Worm (Caenorhabditis elegans) whole organism, early embryonic: ENCODE data around the gene C38C3.4.

Experiments
- F13C5.2 ChIP-seq: sonication (generic microtip); optimal IDR thresholded peaks from 2 replicates; lab custom pipeline; 2017; ENCODE audit warnings: mild to moderate bottlenecking, missing genetic modification characterization, inconsistent platforms, missing compliant biosample characterization
- aly-1 ChIP-seq: sonication (generic microtip); optimal IDR thresholded peaks from 2 replicates; lab custom pipeline; 2016; ENCODE audit warnings: missing genetic modification characterization, missing compliant biosample characterization
- ama-1 ChIP-seq: fragments of 150-350 bp; optimal IDR thresholded peaks from 2 replicates; lab custom pipeline; 2014
- ceh-36 ChIP-seq: sonication (generic microtip); optimal IDR thresholded peaks from 2 replicates; lab custom pipeline; 2016; ENCODE audit warnings: missing genetic modification characterization, inconsistent platforms, missing compliant biosample characterization
- ets-7 ChIP-seq: sonication (generic microtip); optimal IDR thresholded peaks from 2 replicates; lab custom pipeline; 2016; ENCODE audit warnings: missing genotype, missing genetic modification characterization, missing compliant biosample characterization
- hmbx-1 ChIP-seq: sonication (generic microtip); optimal IDR thresholded peaks from 2 replicates; lab custom pipeline; 2016; ENCODE audit warnings: mild to moderate bottlenecking, missing genetic modification characterization, missing compliant biosample characterization
- pes-1 ChIP-seq: fragments of 200-800 bp; sonication (Bioruptor generic); IDR thresholded peaks from 2 replicates; pipeline ENCODE4 v1.3.6; 2022; ENCODE audit warnings: missing genetic modification reagents, missing genetic modification characterization, missing compliant biosample characterization

ce11 chrV:1435106-1435505 lies 46.7 kb upstream of the C38C3.4 start:
- TF ChIP-seq ceh-36 (tag; lab: Kevin White, UChicago): no peak
- no peak for TF ChIP-seq aly-1
- no peak for TF ChIP-seq F13C5.2 (tag; lab: Kevin White, UChicago)
- no peak for TF ChIP-seq ets-7 (tag; lab: Kevin White, UChicago)
- TF ChIP-seq pes-1 (GFP tag; lab: Robert Waterston, UW): no peak
- TF ChIP-seq hmbx-1 (tag; lab: Kevin White, UChicago): no peak
- no peak for TF ChIP-seq ama-1 (lab: Kevin White, UChicago)
